Fruit fly (Drosophila melanogaster): ENCODE data around the gene CG42564.

DNA sequence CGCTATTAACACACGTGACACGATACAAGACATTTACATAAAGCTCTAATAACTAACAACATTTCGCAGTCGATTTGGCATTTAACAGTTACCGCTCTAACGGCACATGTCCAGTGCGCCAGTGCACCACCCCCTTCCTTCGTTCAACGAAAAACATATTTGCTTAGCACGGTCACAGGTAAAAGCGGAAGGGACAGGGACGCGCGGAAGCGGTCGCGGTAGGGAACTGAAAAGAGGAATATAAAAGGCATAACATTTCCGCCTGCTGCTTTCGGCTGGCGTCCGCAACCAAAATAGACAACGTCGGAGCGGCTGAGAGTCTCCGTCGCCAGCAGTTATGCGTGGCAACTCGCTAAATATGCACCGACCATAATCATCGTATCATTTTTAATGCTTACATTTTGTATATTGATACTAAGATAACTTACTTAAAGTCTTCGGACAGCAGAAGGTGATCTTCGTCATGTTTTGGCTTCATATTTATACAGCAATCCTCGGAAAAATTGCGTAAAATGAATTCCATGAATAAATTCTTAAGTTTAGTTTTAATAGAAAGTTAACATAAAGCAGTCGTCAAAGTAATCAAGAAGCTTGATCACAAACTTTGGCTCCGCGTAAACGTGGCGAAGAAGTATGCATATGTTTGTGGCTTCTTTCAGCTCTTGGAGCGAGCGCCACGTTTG, 22.4 kb upstream of the CG42564 start:
- TF ChIP-seq h (optimal IDR thresholded peaks at IDR 0.05) (no peak), ttk (optimal IDR thresholded peaks at IDR 0.05) (no peak)
